Worm (Caenorhabditis elegans) whole organism, young adult: ENCODE results near the gene enri-1.

Experiments used
- F10E7.11 ChIP-seq: sonication (generic microtip); optimal IDR thresholded peaks from 2 replicates; lab custom pipeline; 2017; ENCODE audit warnings: mild to moderate bottlenecking, missing genetic modification characterization, moderate library complexity, missing compliant biosample characterization
- F33H1.4 ChIP-seq: fragments of 200-800 bp; sonication (Bioruptor generic); IDR thresholded peaks from 2 replicates; pipeline ENCODE4 v1.3.6; 2022; ENCODE audit warnings: missing genetic modification reagents, missing genetic modification characterization, missing compliant biosample characterization
- aptf-2 ChIP-seq: fragments of 200-800 bp; sonication (Bioruptor generic); conservative IDR thresholded peaks from 2 replicates; pipeline ENCODE4 v1.3.6; 2022; ENCODE audit warnings: missing genetic modification reagents, missing genetic modification characterization, missing compliant biosample characterization
- dpl-1 ChIP-seq: fragments of 150-350 bp; optimal IDR thresholded peaks from 2 replicates; lab custom pipeline; 2014; ENCODE audit warnings: missing biosample characterization, missing genetic modification reagents, missing genetic modification characterization
- nhr-179 ChIP-seq: sonication (generic microtip); optimal IDR thresholded peaks from 2 replicates; lab custom pipeline; 2016; ENCODE audit warnings: mild to moderate bottlenecking, missing genetic modification characterization, missing compliant biosample characterization
- pha-4 ChIP-seq: fragments of 150-350 bp; sonication (generic microtip); optimal IDR thresholded peaks from 2 replicates; lab custom pipeline; 2014; ENCODE audit warnings: missing biosample characterization, missing genetic modification reagents, missing genetic modification characterization
- rcor-1 ChIP-seq: fragments of 200-800 bp; sonication (Bioruptor generic); IDR thresholded peaks from 2 replicates; pipeline ENCODE4 v1.3.6; 2022; ENCODE audit warnings: missing genetic modification reagents, missing genetic modification characterization, missing compliant biosample characterization
- rpc-1 ChIP-seq, 2 experiments: fragments of 150-350 bp in 1 of 2; sonication (generic microtip) in 1 of 2; optimal IDR thresholded peaks; 2 replicates each; lab custom pipeline; 2014 to 2018; ENCODE audit warnings: missing biosample characterization in 1 of 2, missing genetic modification characterization in 1 of 2, missing genetic modification reagents in 1 of 2, missing genotype in 1 of 2
- sdz-38 ChIP-seq: sonication (generic microtip); optimal IDR thresholded peaks from 2 replicates; lab custom pipeline; 2016; ENCODE audit warnings: missing genotype, missing genetic modification characterization, missing compliant biosample characterization
- snpc-3.4 ChIP-seq: sonication (generic microtip); optimal IDR thresholded peaks from 2 replicates; lab custom pipeline; 2017; ENCODE audit warnings: missing genetic modification characterization, mild to moderate bottlenecking, missing compliant biosample characterization, antibody characterized with exemption, moderate library complexity, missing genotype, missing genetic modification reagents
- ztf-18 ChIP-seq: sonication (generic microtip); optimal IDR thresholded peaks from 2 replicates; lab custom pipeline; 2016; ENCODE audit warnings: missing genotype, mild to moderate bottlenecking, missing genetic modification characterization, missing compliant biosample characterization

ce11 chrII:2322857-2323518, 18.4 kb downstream of the enri-1 start, which contains the start of the genes ZK1240.6 and ZK1240.2:
- no peak for TF ChIP-seq nhr-179 (tag; lab: Kevin White, UChicago)
- no peak for TF ChIP-seq dpl-1 (GFP tag; lab: Kevin White, UChicago)
- TF ChIP-seq rcor-1 (GFP tag; lab: Robert Waterston, UW) = no peak
- no peak for TF ChIP-seq aptf-2 (GFP tag; lab: Robert Waterston, UW)
- no peak for TF ChIP-seq F10E7.11 (tag; lab: Kevin White, UChicago)
- no peak for TF ChIP-seq ztf-18 (tag; lab: Kevin White, UChicago)
- no peak for TF ChIP-seq pha-4
- no peak for TF ChIP-seq snpc-3.4 (tag; lab: Kevin White, UChicago)
- no peak for TF ChIP-seq sdz-38 (tag; lab: Kevin White, UChicago)
- no peak for TF ChIP-seq rpc-1 (optimal IDR thresholded peaks at IDR 0.05; lab: Kevin White, UChicago)
- no peak for TF ChIP-seq rpc-1 (tag; optimal IDR thresholded peaks at IDR 0.05; lab: Kevin White, UChicago)
- TF ChIP-seq F33H1.4 (GFP tag; lab: Robert Waterston, UW) = no peak
